Fruit fly (Drosophila melanogaster): ENCODE data around the gene eIF4E1.
A peak's percentile ranks its signal among the peaks of the same experiment; 100 is the strongest.

The eIF4E1 gene

DNA sequence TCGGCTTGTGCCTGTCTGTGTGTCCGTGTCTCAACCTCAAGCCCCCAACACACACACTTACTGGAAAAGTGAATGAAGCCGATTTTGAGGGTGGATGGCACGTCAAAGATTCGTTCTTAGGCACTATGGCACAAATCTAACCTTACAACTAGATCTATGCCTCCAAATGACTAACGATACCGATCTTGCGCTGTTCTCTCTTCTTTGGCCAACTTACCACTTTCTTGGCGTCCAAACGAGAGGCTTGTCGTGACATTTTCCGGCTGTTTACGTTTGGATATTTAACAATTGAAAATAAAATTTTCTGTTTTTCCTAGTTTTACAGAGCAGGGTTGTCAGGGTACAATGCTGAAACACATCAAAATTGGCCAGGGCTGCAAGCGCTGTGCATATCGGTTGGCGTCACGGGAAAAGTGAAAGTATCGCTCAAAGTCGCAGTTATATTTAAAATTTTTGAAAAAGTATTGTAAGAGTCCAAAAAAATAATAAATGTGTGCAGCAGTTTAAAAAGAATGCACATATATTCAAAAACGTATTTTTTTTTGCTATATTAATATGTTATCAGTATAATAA is 39.7 kb upstream of the eIF4E1 start, which contains the start of the genes Bet3 and Nf-YA (continued):
- no peak for TF ChIP-seq kah (GFP tag; optimal IDR thresholded peaks at IDR 0.05)
- no peak for TF ChIP-seq CG18476 (GFP tag; optimal IDR thresholded peaks at IDR 0.05)
- no peak for TF ChIP-seq CG15479 (GFP tag; optimal IDR thresholded peaks at IDR 0.05)
- peak; percentile 43 for TF ChIP-seq Nf-YC (tag; optimal IDR thresholded peaks at IDR 0.05)
- TF ChIP-seq Hmx (GFP tag; optimal IDR thresholded peaks at IDR 0.05) = no peak
- TF ChIP-seq Nf-YA (GFP tag; IDR thresholded peaks at IDR 0.05) = no peak
- TF ChIP-seq unc-4 (GFP tag; IDR thresholded peaks at IDR 0.05; ENCODE audit: partially characterized antibody) = peak; percentile 86
- no peak for TF ChIP-seq sima (GFP tag; optimal IDR thresholded peaks at IDR 0.05)
- TF ChIP-seq Dll (GFP tag; IDR thresholded peaks at IDR 0.05; ENCODE audit: partially characterized antibody) = peak; percentile 90
- TF ChIP-seq odd (GFP tag; optimal IDR thresholded peaks at IDR 0.05) = no peak
- no peak for TF ChIP-seq sqz (GFP tag; optimal IDR thresholded peaks at IDR 0.05)
- peak; percentile 7 for TF ChIP-seq Elba2 (GFP tag; optimal IDR thresholded peaks at IDR 0.05)
- no peak for TF ChIP-seq ro (GFP tag; IDR thresholded peaks at IDR 0.05)
- TF ChIP-seq HLH54F (GFP tag; optimal IDR thresholded peaks at IDR 0.05) = peak; percentile 50
- TF ChIP-seq CG14050 (GFP tag; IDR thresholded peaks at IDR 0.05) = no peak; the same call in 2 of the 3 replicates
- peak; percentile 93 for TF ChIP-seq row (GFP tag; IDR thresholded peaks at IDR 0.05)
- no peak for TF ChIP-seq CG10565 (GFP tag; optimal IDR thresholded peaks at IDR 0.05)
- peak; percentile 44 for TF ChIP-seq az2 (GFP tag; optimal IDR thresholded peaks at IDR 0.05)
- TF ChIP-seq psq (GFP tag; optimal IDR thresholded peaks at IDR 0.05) = no peak
- TF ChIP-seq Chrac-16 (GFP tag; optimal IDR thresholded peaks at IDR 0.05) = peak; percentile 32
- TF ChIP-seq sr (GFP tag; IDR thresholded peaks at IDR 0.05) = no peak
- TF ChIP-seq CG10654 (GFP tag; optimal IDR thresholded peaks at IDR 0.05) = peak; percentile 50
- TF ChIP-seq Blimp-1 (GFP tag; optimal IDR thresholded peaks at IDR 0.05) = peak; percentile 99
- TF ChIP-seq gt (GFP tag; IDR thresholded peaks at IDR 0.05) = no peak
- TF ChIP-seq tll (GFP tag; optimal IDR thresholded peaks at IDR 0.05) = no peak
- peak; percentile 60; the same call in 1 of the 2 replicates for TF ChIP-seq CG7372 (GFP tag; IDR thresholded peaks at IDR 0.05)
- TF ChIP-seq CG15696 (tag; optimal IDR thresholded peaks at IDR 0.05) = peak; percentile 55
- peak; percentile 55; the same call in 1 of the 2 replicates for TF ChIP-seq ara (GFP tag; IDR thresholded peaks at IDR 0.05)
- no peak for TF ChIP-seq CG11504 (tag; optimal IDR thresholded peaks at IDR 0.05)
- peak; percentile 21 for TF ChIP-seq CG8388 (GFP tag; optimal IDR thresholded peaks at IDR 0.05)
- TF ChIP-seq yki (optimal IDR thresholded peaks at IDR 0.05) = no peak
- TF ChIP-seq CG31365 (tag; optimal IDR thresholded peaks at IDR 0.05) = no peak
- peak; percentile 76 for TF ChIP-seq vnd (GFP tag; IDR thresholded peaks at IDR 0.05; ENCODE audit: partially characterized antibody)
- no peak for TF ChIP-seq Atf-2 (GFP tag; optimal IDR thresholded peaks at IDR 0.05)
- TF ChIP-seq Fer2 (tag; optimal IDR thresholded peaks at IDR 0.05) = no peak
- TF ChIP-seq Nf-YB (GFP tag; optimal IDR thresholded peaks at IDR 0.05) = no peak
- TF ChIP-seq cg (GFP tag; optimal IDR thresholded peaks at IDR 0.05) = peak; percentile 6
- no peak for TF ChIP-seq oc (tag; optimal IDR thresholded peaks at IDR 0.05)
- peak; percentile 31 for TF ChIP-seq zen (tag; optimal IDR thresholded peaks at IDR 0.05)
- TF ChIP-seq CG10366 (GFP tag; IDR thresholded peaks at IDR 0.05) = peak; percentile 45
- TF ChIP-seq abd-A (tag; optimal IDR thresholded peaks at IDR 0.05) = no peak
- TF ChIP-seq CG7271 (tag; optimal IDR thresholded peaks at IDR 0.05) = no peak
- TF ChIP-seq CG11085 (GFP tag; IDR thresholded peaks at IDR 0.05) = peak; percentile 57; the same call in 1 of the 2 replicates
- TF ChIP-seq Ets65A (GFP tag) = peak; percentile 97
- TF ChIP-seq so (GFP tag; IDR thresholded peaks at IDR 0.05) = no peak
- TF ChIP-seq CG14965 (GFP tag; optimal IDR thresholded peaks at IDR 0.05; ENCODE audit: borderline replicate concordance) = no peak
- no peak for TF ChIP-seq cas (GFP tag; IDR thresholded peaks at IDR 0.05)
- no peak for TF ChIP-seq gcm2 (GFP tag; optimal IDR thresholded peaks at IDR 0.05)
- TF ChIP-seq Drgx (GFP tag; IDR thresholded peaks at IDR 0.05) = no peak
- no peak for TF ChIP-seq CG18011 (GFP tag; optimal IDR thresholded peaks at IDR 0.05)
- TF ChIP-seq CG11723 (GFP tag; optimal IDR thresholded peaks at IDR 0.05) = no peak
